Worm (Caenorhabditis elegans) whole organism, L3 larva: ENCODE results near the gene vkmt-1.

Experiments
- ZK546.5 ChIP-seq: sonication (generic microtip); optimal IDR thresholded peaks from 2 replicates; lab custom pipeline; 2017; ENCODE audit warnings: missing biosample characterization, missing genetic modification characterization
- ceh-28 ChIP-seq: fragments of 150-350 bp; optimal IDR thresholded peaks from 2 replicates; lab custom pipeline; 2014; ENCODE audit warnings: missing biosample characterization, missing genetic modification reagents, missing genetic modification characterization
- fkh-2 ChIP-seq: fragments of 150-350 bp; optimal IDR thresholded peaks from 2 replicates; lab custom pipeline; 2014; ENCODE audit warnings: missing biosample characterization, missing genetic modification reagents, missing genetic modification characterization
- nfya-1 ChIP-seq: sonication (generic microtip); optimal IDR thresholded peaks from 2 replicates; lab custom pipeline; 2017; ENCODE audit warnings: missing genetic modification characterization, mild to moderate bottlenecking, missing compliant biosample characterization, antibody characterized with exemption, moderate library complexity; ENCODE audit not compliant: insufficient read depth
- snpc-4 ChIP-seq: fragments of 150-350 bp; optimal IDR thresholded peaks from 2 replicates; lab custom pipeline; 2014; ENCODE audit warnings: missing biosample characterization, missing genetic modification characterization

DNA sequence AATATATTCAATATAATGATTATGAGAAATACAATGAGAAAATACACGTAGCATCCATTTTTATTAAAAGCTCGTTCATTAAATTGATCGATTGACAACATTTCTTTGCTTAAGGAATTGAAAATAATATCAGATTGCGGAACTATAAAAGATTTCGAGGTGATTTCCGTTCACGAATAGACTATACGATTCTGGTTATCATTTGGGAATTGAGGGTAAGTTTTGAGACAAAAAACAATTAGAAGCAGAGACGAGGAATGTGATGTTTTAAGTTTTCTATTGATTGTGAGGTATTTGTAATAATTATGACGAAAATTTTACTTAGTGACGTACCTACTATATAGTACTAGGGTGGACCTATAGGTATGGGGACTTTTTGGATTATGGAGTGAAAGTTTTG lies 39.7 kb upstream of the vkmt-1 start, which contains the start of gene sre-19:
- TF ChIP-seq fkh-2 (tag; lab: Kevin White, UChicago) = no peak
- TF ChIP-seq ZK546.5 (tag; lab: Kevin White, UChicago) = no peak
- no peak for TF ChIP-seq nfya-1 (tag; lab: Kevin White, UChicago)
- TF ChIP-seq snpc-4 = no peak
- TF ChIP-seq ceh-28 = no peak
